Worm (Caenorhabditis elegans) whole organism, L2 larva: ENCODE measurements around the gene ifa-3.

Source experiments
- C34F6.9 ChIP-seq: fragments of 150-350 bp; optimal IDR thresholded peaks from 2 replicates; lab custom pipeline; 2014; ENCODE audit warnings: missing biosample characterization, missing genetic modification characterization
- F13H6.1 ChIP-seq: sonication (generic microtip); optimal IDR thresholded peaks from 2 replicates; lab custom pipeline; 2016; ENCODE audit warnings: missing genetic modification characterization, missing compliant biosample characterization
- R02D3.7 ChIP-seq: fragments of 150-350 bp; optimal IDR thresholded peaks from 2 replicates; lab custom pipeline; 2014; ENCODE audit warnings: missing biosample characterization, missing genetic modification characterization
- Y55F3AM.14 ChIP-seq: fragments of 200-800 bp; sonication (Bioruptor generic); optimal IDR thresholded peaks from 2 replicates; lab custom pipeline; 2018; ENCODE audit warnings: mild to moderate bottlenecking, missing genetic modification characterization, missing compliant biosample characterization
- ZK546.5 ChIP-seq: sonication (generic microtip); optimal IDR thresholded peaks from 2 replicates; lab custom pipeline; 2017; ENCODE audit warnings: missing biosample characterization, missing genetic modification characterization
- alr-1 ChIP-seq: fragments of 150-350 bp; optimal IDR thresholded peaks from 2 replicates; lab custom pipeline; 2014; ENCODE audit warnings: missing biosample characterization, missing genetic modification characterization
- aly-2 ChIP-seq: fragments of 150-350 bp; optimal IDR thresholded peaks from 2 replicates; lab custom pipeline; 2014; ENCODE audit warnings: missing biosample characterization, missing genetic modification characterization
- ama-1 ChIP-seq: fragments of 150-350 bp; optimal IDR thresholded peaks from 2 replicates; lab custom pipeline; 2018; ENCODE audit warnings: inconsistent platforms
- blmp-1 ChIP-seq: sonication (generic microtip); optimal IDR thresholded peaks from 2 replicates; lab custom pipeline; 2017; ENCODE audit warnings: missing genetic modification characterization, mild to moderate bottlenecking, missing compliant biosample characterization, antibody characterized with exemption, moderate library complexity; ENCODE audit not compliant: insufficient read depth
- ceh-16 ChIP-seq: fragments of 150-350 bp; optimal IDR thresholded peaks from 2 replicates; lab custom pipeline; 2014; ENCODE audit warnings: missing biosample characterization, missing genetic modification characterization
- ceh-82 ChIP-seq: fragments of 150-350 bp; optimal IDR thresholded peaks from 2 replicates; lab custom pipeline; 2014; ENCODE audit warnings: missing biosample characterization, missing genetic modification characterization
- crh-2 ChIP-seq: sonication (generic microtip); optimal IDR thresholded peaks from 2 replicates; lab custom pipeline; 2017; ENCODE audit warnings: missing biosample characterization, missing genetic modification characterization
- dmd-4 ChIP-seq: sonication (generic microtip); optimal IDR thresholded peaks from 2 replicates; lab custom pipeline; 2017; ENCODE audit warnings: missing biosample characterization, missing genetic modification characterization
- egl-27 ChIP-seq: sonication (generic microtip); optimal IDR thresholded peaks from 3 replicates; lab custom pipeline; 2017; ENCODE audit warnings: missing biosample characterization, missing genetic modification reagents, missing genetic modification characterization
- elt-1 ChIP-seq: fragments of 150-350 bp; optimal IDR thresholded peaks from 2 replicates; lab custom pipeline; 2014; ENCODE audit warnings: missing biosample characterization, missing genetic modification characterization
- elt-3 ChIP-seq: sonication (generic microtip); optimal IDR thresholded peaks from 2 replicates; lab custom pipeline; 2017; ENCODE audit warnings: missing biosample characterization, missing genetic modification characterization
- fos-1 ChIP-seq: fragments of 150-350 bp; optimal IDR thresholded peaks from 2 replicates; lab custom pipeline; 2014; ENCODE audit warnings: missing biosample characterization, missing genetic modification characterization
- gmeb-1 ChIP-seq: fragments of 150-350 bp; optimal IDR thresholded peaks from 2 replicates; lab custom pipeline; 2014; ENCODE audit warnings: missing biosample characterization, missing genetic modification characterization
- lin-13 ChIP-seq: fragments of 150-350 bp; optimal IDR thresholded peaks from 2 replicates; lab custom pipeline; 2014; ENCODE audit warnings: missing biosample characterization, missing genetic modification reagents, missing genetic modification characterization
- lsy-2 ChIP-seq, 2 experiments: fragments of 150-350 bp in 1 of 2; sonication (generic microtip) in 1 of 2; optimal IDR thresholded peaks; 2 replicates each; lab custom pipeline; 2014 to 2017; ENCODE audit warnings: missing biosample characterization in 2 of 2, missing genetic modification characterization in 2 of 2
- mab-5 ChIP-seq: fragments of 150-350 bp; optimal IDR thresholded peaks from 2 replicates; lab custom pipeline; 2014; ENCODE audit warnings: missing biosample characterization, missing genetic modification characterization
- mdl-1 ChIP-seq, 2 experiments: fragments of 150-350 bp in 1 of 2; sonication (generic microtip) in 1 of 2; optimal IDR thresholded peaks; 2 replicates each; lab custom pipeline; 2017; ENCODE audit warnings: missing biosample characterization in 2 of 2, missing genetic modification characterization in 2 of 2
- nhr-10 ChIP-seq: sonication (generic microtip); optimal IDR thresholded peaks from 2 replicates; lab custom pipeline; 2017; ENCODE audit warnings: missing biosample characterization, missing genetic modification characterization
- nhr-11 ChIP-seq: fragments of 150-350 bp; optimal IDR thresholded peaks from 2 replicates; lab custom pipeline; 2014; ENCODE audit warnings: missing biosample characterization, missing genetic modification characterization
- nhr-129 ChIP-seq: fragments of 150-350 bp; optimal IDR thresholded peaks from 2 replicates; lab custom pipeline; 2014; ENCODE audit warnings: missing biosample characterization, missing genetic modification characterization
- nhr-21 ChIP-seq: fragments of 150-350 bp; optimal IDR thresholded peaks from 2 replicates; lab custom pipeline; 2014; ENCODE audit warnings: missing biosample characterization, missing genetic modification characterization
- nhr-23 ChIP-seq: fragments of 150-350 bp; optimal IDR thresholded peaks from 2 replicates; lab custom pipeline; 2014; ENCODE audit warnings: missing biosample characterization, missing genetic modification reagents, missing genetic modification characterization
- nhr-237 ChIP-seq: fragments of 150-350 bp; optimal IDR thresholded peaks from 2 replicates; lab custom pipeline; 2014; ENCODE audit warnings: missing biosample characterization, missing genetic modification characterization
- nhr-25 ChIP-seq: fragments of 150-350 bp; sonication (generic microtip); optimal IDR thresholded peaks from 3 replicates; lab custom pipeline; 2014; ENCODE audit warnings: missing biosample characterization, missing genetic modification characterization
- sem-4 ChIP-seq: fragments of 150-350 bp; optimal IDR thresholded peaks from 2 replicates; lab custom pipeline; 2014; ENCODE audit warnings: missing biosample characterization, missing genetic modification reagents, missing genetic modification characterization
- sma-3 ChIP-seq: sonication (generic microtip); optimal IDR thresholded peaks from 2 replicates; lab custom pipeline; 2016; ENCODE audit warnings: missing genetic modification reagents, missing genetic modification characterization, missing compliant biosample characterization
- sma-9 ChIP-seq, 2 experiments: fragments of 150-350 bp in 1 of 2; sonication (generic microtip) in 1 of 2; optimal IDR thresholded peaks; 2 replicates each; lab custom pipeline; 2014 to 2016; ENCODE audit warnings: missing genetic modification characterization in 2 of 2, mild to moderate bottlenecking in 1 of 2, missing biosample characterization in 1 of 2, missing compliant biosample characterization in 1 of 2, missing genetic modification reagents in 1 of 2, moderate library complexity in 1 of 2
- snpc-4 ChIP-seq: fragments of 150-350 bp; optimal IDR thresholded peaks from 2 replicates; lab custom pipeline; 2014; ENCODE audit warnings: missing biosample characterization, missing genetic modification characterization
- unc-39 ChIP-seq: fragments of 150-350 bp; optimal IDR thresholded peaks from 2 replicates; lab custom pipeline; 2014; ENCODE audit warnings: missing biosample characterization, missing genetic modification characterization
- unc-55 ChIP-seq: fragments of 150-350 bp; sonication (generic microtip); optimal IDR thresholded peaks from 3 replicates; lab custom pipeline; 2014; ENCODE audit warnings: missing biosample characterization, missing genetic modification reagents, missing genetic modification characterization
- unc-62 ChIP-seq: fragments of 150-350 bp; optimal IDR thresholded peaks from 2 replicates; lab custom pipeline; 2014; ENCODE audit warnings: missing biosample characterization, missing genetic modification reagents, missing genetic modification characterization
- zag-1 ChIP-seq: fragments of 150-350 bp; optimal IDR thresholded peaks from 2 replicates; lab custom pipeline; 2014; ENCODE audit warnings: missing biosample characterization, missing genetic modification characterization
- ztf-1 ChIP-seq: fragments of 200-800 bp; sonication (Bioruptor generic); conservative IDR thresholded peaks from 2 replicates; pipeline ENCODE4 v1.3.6; 2022; ENCODE audit warnings: missing genetic modification characterization, missing compliant biosample characterization
- ztf-11 ChIP-seq: sonication (generic microtip); optimal IDR thresholded peaks from 2 replicates; lab custom pipeline; 2017; ENCODE audit warnings: missing biosample characterization, missing genetic modification characterization
- ztf-4 ChIP-seq: fragments of 150-350 bp; optimal IDR thresholded peaks from 2 replicates; lab custom pipeline; 2014; ENCODE audit warnings: missing biosample characterization, missing genetic modification characterization

Gene ifa-3

DNA sequence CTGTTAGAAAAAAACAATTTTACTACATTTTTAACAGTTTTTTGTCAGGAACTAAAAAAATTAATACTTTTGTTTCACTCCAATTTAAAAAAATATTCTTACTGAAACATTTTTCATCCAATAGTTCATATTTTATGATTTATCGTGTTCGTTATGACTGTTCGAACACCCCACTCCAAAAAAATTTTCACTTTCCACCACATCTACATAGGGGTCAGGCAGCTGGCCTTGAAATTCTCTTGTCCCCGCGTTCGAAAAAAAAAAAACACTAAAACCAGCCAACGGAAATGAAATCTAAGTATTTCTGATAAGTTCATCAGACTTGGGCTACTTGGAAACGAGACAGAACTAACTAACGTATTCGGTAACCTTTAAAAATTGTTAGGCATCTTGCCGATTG, 36.3 kb upstream of the ifa-3 start, which contains the start of gene twk-22:
TSS of gene twk-22 (plus strand) at position 301 of the 400 bp plus-strand sequence.
- TF ChIP-seq mdl-1 (tag; optimal IDR thresholded peaks at IDR 0.05; lab: Kevin White, UChicago) (no peak), nhr-237 (tag; lab: Kevin White, UChicago) (no peak), nhr-25 (tag; lab: Kevin White, UChicago) (no peak), ama-1 (lab: Kevin White, UChicago) (no peak), sma-9 (GFP tag; optimal IDR thresholded peaks at IDR 0.05; lab: Kevin White, UChicago) (no peak), sma-9 (tag; optimal IDR thresholded peaks at IDR 0.05; lab: Kevin White, UChicago) (no peak), nhr-10 (tag; lab: Kevin White, UChicago) (no peak)

DNA sequence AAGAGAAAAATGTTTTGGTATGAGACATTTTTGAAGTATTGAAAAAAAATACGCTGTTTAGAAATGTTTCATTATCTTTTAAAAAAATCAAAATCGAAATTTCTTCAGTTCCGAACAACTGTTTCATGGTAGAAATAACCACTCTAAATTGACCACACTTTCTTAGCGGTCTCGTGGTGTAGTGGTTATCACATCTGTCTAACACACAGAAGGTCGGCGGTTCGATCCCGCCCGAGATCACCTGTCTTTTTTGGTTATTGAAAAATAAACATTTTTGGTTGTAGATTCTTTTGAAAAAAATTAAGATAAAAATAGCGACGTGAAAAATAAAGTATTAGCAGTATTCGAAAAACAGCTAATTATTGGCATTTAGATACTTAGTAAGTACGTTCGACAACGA, 30.6 kb upstream of the ifa-3 start:
- peak; percentile 50 for TF ChIP-seq sma-3 (GFP tag; lab: Kevin White, UChicago)
- peak; percentile 5 for TF ChIP-seq fos-1 (tag; lab: Kevin White, UChicago)
- peak; percentile 2 for TF ChIP-seq lin-13
- no peak for TF ChIP-seq alr-1 (tag; lab: Kevin White, UChicago)
- TF ChIP-seq nhr-21 (tag; lab: Kevin White, UChicago), result peak; percentile 2
- peak; percentile 50 for TF ChIP-seq crh-2 (tag; lab: Kevin White, UChicago)
- peak; percentile 64 for TF ChIP-seq sma-9 (GFP tag; optimal IDR thresholded peaks at IDR 0.05; lab: Kevin White, UChicago)
- no peak for TF ChIP-seq sma-9 (tag; optimal IDR thresholded peaks at IDR 0.05; lab: Kevin White, UChicago)
- TF ChIP-seq ZK546.5 (tag; lab: Kevin White, UChicago), result no peak

DNA sequence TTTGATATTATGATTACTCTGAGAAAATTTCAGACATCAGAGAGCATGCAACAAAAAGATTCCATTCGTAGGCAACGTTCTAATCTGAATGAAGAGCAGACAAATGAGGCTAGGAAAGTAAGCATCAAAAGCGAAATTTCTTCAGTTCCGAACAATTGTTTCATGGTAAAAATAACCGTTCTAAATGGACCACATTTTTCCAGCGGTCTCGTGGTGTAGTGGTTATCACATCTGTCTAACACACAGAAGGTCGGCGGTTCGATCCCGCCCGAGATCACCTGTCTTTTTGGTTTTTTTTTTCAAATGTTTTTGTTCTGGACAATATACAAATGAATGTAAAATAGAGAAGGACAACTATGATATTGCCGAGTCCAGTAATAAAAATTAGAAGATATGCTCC, 30.0 kb upstream of the ifa-3 start, which contains the start of gene twk-21:
TSS of gene twk-21 (plus strand) at position 34 of the 400 bp plus-strand sequence.
- TF ChIP-seq unc-55 (GFP tag; lab: Kevin White, UChicago) (no peak), nhr-11 (tag; lab: Kevin White, UChicago) (no peak), sma-9 (GFP tag; optimal IDR thresholded peaks at IDR 0.05; lab: Kevin White, UChicago) (no peak), sma-9 (tag; optimal IDR thresholded peaks at IDR 0.05; lab: Kevin White, UChicago) (no peak), blmp-1 (tag; lab: Kevin White, UChicago) (no peak), snpc-4 (tag; lab: Kevin White, UChicago) (no peak), alr-1 (tag; lab: Kevin White, UChicago) (no peak), dmd-4 (no peak), ceh-16 (no peak), ceh-82 (no peak), mab-5 (tag; lab: Kevin White, UChicago) (no peak), nhr-21 (tag; lab: Kevin White, UChicago) (no peak), sem-4 (tag; lab: Kevin White, UChicago) (no peak), lin-13 (no peak), R02D3.7 (no peak), nhr-237 (tag; lab: Kevin White, UChicago) (no peak), zag-1 (tag; lab: Kevin White, UChicago) (no peak), gmeb-1 (no peak), elt-1 (tag; lab: Kevin White, UChicago) (no peak), aly-2 (tag; lab: Kevin White, UChicago) (no peak), Y55F3AM.14 (GFP tag; lab: Kevin White, UChicago) (no peak)
- TF ChIP-seq, all 48 proteins: peak for 0

ce11 chrX:16299217-16299616, 29.3 kb upstream of the ifa-3 start:
- TF ChIP-seq fos-1 (tag; lab: Kevin White, UChicago), result peak; percentile 3

ce11 chrX:16298173-16298572, 28.3 kb upstream of the ifa-3 start:
- TF ChIP-seq gmeb-1 (peak; percentile 51), elt-1 (tag; lab: Kevin White, UChicago) (no peak), ztf-4 (peak; percentile 15), ztf-1 (GFP tag; lab: Robert Waterston, UW) (no peak), fos-1 (tag; lab: Kevin White, UChicago) (peak; percentile 34), nhr-10 (tag; lab: Kevin White, UChicago) (no peak), ceh-16 (no peak), nhr-23 (tag; lab: Kevin White, UChicago) (no peak), elt-3 (tag; lab: Kevin White, UChicago) (no peak), F13H6.1 (tag; lab: Kevin White, UChicago) (peak; percentile 57), zag-1 (tag; lab: Kevin White, UChicago) (no peak), mab-5 (tag; lab: Kevin White, UChicago) (peak; percentile 21), lsy-2 (tag; optimal IDR thresholded peaks at IDR 0.05; lab: Kevin White, UChicago) (peak; percentile 15 to 51), nhr-21 (tag; lab: Kevin White, UChicago) (peak; percentile 14), unc-39 (tag; lab: Kevin White, UChicago) (no peak), nhr-25 (tag; lab: Kevin White, UChicago) (peak; percentile 16), C34F6.9 (peak; percentile 31), egl-27 (peak; percentile 35), crh-2 (tag; lab: Kevin White, UChicago) (peak; percentile 67), sma-3 (GFP tag; lab: Kevin White, UChicago) (peak; percentile 45), mdl-1 (tag; optimal IDR thresholded peaks at IDR 0.05; lab: Kevin White, UChicago) (peak in 1 of 2 experiments; percentile 8), snpc-4 (tag; lab: Kevin White, UChicago) (peak; percentile 18), sma-9 (GFP tag; optimal IDR thresholded peaks at IDR 0.05; lab: Kevin White, UChicago) (peak; percentile 69), sma-9 (tag; optimal IDR thresholded peaks at IDR 0.05; lab: Kevin White, UChicago) (no peak), lin-13 (peak; percentile 64), aly-2 (tag; lab: Kevin White, UChicago) (no peak), R02D3.7 (no peak), ztf-11 (tag; lab: Kevin White, UChicago) (no peak), blmp-1 (tag; lab: Kevin White, UChicago) (no peak), unc-62 (no peak), ceh-82 (peak; percentile 14), unc-55 (GFP tag; lab: Kevin White, UChicago) (peak; percentile 70), nhr-129 (tag; lab: Kevin White, UChicago) (peak; percentile 66)
